Fruit fly (Drosophila melanogaster): ENCODE results near the gene Frq2.

The Frq2 gene

DNA sequence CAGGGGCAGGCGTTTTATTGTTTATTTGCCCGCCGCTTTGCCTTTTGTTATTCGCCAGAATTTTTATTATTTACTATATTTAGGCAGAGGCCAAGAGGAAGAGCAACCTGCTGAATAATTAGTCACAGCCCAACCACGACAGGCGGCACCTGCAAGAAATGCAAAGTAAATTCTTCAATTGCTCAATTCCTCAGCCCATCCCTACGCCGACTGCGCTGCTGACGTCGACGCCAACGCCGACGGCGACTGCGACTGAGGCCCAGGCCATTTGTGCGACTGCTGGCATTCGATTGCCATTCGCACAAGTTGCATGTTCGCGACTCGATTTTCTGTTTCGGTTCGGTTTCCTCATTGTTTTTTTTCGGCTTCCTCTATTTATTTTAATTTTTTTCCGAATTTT is at the start of gene Frq2:
Gene Frq2 (plus strand): TSS at position 301 of the 400 bp plus-strand sequence.
- TF ChIP-seq noc (tag; optimal IDR thresholded peaks at IDR 0.05), result no peak

DNA sequence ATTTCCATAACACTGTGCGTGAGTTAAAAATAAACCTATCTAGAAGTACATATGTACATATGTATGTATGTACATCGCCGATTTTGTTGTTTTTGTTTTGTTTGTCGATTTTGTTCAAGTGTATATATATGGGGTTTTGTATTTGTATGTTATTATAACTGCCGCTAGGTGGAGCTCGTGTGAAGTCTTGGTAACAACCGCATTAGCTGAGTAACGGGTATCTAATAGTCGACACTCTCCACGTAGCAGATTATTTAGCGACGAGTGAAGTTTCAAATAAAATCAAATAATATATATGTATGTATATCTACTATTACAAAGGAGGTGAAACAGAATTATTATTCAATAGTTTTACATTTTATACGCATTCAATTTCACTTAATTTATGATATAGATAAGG is 48.1 kb upstream of the Frq2 start:
- TF ChIP-seq noc (tag; optimal IDR thresholded peaks at IDR 0.05), result no peak

DNA sequence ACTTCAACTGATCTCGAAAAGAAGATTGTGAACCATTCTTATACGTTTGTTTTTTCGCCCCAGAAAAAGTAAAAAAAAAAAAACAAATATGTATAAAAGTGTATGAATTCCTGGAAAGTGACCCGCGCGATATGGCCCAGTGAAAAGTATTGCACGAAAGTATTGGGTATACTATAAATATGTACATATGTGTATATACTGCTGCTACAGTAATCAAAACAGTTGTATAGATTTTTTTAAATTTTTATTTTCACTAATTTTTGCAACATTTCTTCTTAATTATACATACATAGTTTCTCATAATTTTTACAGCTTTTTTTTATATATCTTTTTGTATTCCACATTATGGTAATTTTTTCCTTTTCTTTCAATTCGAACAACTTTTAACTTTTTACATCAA is 47.2 kb upstream of the Frq2 start, which contains the start of gene CG43133:
Gene CG43133 (minus strand): TSS at position 11 of the 400 bp plus-strand sequence.
- no peak for TF ChIP-seq noc (tag; optimal IDR thresholded peaks at IDR 0.05)

DNA sequence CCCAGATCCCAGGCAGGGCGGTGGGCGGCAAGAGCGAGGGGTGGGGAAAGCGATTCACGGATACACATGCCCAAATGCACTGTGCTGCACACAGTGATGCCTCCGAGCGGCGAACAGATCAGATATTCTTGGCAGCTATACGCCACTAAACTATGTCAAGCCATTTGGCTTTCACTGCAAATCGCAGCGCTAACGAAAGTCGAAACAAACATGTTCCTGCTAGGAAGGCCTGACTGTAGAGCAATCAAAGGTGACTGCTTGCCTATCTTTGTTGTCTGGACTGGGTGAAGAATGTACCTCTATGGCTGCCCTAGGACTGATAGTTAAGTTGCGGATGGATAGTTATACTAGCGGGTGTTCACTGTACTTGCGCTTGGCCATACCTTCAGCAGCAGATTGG is 41.4 kb upstream of the Frq2 start:
- TF ChIP-seq noc (tag; optimal IDR thresholded peaks at IDR 0.05), result no peak

DNA sequence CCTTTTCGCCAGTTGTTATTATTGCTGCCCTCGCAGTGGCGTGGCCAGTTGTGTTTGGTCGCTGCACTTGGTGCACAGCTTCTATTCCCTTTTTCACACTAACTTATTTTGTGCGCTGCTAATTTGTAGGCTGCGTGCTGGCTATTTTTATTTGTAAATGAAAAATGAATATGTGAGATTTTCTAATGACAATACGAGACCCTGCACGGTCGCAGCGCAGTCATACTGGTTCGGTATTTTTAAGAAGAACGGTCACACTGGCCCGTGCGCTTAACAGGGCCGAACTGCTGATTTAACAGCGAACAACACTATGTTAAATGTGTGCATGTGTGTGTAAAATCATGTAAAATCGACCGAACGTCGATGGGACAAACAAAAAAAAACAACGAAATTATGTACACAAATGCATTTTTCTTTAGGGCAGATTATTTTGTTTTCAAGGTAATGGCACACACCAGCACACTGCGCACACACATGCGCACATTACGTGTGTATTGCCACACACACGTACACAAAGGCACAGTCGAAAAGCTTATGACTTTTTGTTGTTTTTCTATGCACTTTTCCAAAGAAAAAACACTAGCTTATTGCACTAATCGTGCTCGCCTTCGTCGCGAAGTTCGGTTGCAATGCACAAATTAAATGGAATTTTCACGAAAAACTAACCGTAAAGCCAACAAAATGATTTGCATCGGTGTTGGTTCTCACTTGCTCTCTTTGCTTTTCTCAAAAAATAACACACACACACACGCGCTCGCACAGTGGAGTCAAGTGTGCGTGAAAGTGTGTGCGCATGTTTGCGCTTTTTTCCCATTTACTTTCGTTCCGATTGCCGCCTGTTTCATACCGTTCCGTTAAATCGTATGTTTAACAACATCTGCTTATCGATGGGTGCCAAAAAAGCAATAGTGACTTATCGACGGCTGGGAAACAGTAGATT is 40.2 kb upstream of the Frq2 start, which contains the start of gene ari-1:
Gene ari-1 (minus strand): TSS at position 875 of the 940 bp plus-strand sequence.
- TF ChIP-seq noc (tag; optimal IDR thresholded peaks at IDR 0.05), result no peak

DNA sequence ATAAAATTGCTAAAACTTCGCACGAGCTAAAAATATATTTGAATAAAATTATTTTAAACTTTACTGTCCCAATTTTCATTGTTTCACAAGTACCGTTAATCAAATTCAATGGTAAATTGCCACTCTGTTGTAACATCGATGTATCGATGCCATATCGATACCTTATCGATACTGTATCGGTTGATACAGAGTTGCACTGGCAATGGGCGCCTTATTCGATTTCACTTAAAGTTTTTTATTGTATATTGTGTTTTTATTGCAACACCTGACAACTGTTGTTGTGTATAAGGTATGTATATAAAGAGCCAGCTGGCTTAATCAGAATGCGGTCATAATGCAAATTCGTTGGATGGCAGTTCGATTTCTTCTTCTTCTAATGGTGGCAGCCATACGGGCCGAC is 39.1 kb upstream of the Frq2 start, which contains the start of gene CG43229:
Gene CG43229 (plus strand): TSS at position 246 of the 400 bp plus-strand sequence.
- TF ChIP-seq noc (tag; optimal IDR thresholded peaks at IDR 0.05), result no peak

DNA sequence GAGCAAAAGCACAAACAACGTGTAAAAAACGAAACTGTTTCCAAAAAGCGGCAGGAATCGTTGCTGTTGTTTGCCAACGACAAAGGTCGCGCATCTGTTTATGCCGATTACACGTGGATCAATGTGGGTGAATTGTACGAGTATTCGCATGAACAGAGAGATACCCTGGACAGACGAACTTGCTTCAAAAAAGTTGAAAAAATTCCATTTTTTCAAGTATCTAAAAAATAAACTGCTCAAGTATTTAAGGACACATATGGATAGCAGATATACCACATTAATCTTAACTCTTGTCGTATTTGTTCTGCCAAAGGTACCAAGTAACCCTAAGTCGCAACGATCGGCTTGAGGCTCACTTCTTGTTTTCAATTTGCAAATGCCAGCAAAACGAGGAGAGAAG is 37.5 kb upstream of the Frq2 start:
- no peak for TF ChIP-seq noc (tag; optimal IDR thresholded peaks at IDR 0.05)

DNA sequence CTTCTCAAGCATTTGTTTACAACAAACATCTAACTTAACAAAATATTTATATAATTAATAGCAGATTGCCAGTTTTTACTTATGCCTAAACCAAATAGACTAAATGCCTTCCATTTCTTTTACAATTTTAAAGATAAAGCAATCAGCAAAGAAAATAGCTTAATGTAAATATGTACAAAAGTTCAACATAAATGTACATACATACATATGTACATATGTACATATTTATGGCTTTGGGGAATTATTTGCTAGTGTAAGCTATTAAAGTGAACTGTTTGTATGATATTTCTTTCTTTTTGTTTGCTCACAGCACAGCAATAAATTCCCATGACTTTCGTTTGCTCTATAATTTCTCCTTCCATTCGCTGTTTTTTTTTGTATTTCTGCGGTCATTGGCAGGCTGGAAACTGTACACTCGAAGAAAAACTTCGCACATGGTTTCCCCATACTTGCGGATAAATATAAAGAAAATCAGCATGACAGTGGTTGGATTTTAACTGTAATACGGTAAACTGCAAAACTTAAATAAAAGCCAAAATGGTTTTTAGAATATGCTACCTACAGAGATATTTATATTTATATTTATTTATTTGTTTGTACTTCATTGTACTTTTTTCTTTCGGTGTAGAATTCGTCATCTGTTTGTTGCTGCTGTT is 36.4 kb upstream of the Frq2 start:
- no peak for TF ChIP-seq noc (tag; optimal IDR thresholded peaks at IDR 0.05)

DNA sequence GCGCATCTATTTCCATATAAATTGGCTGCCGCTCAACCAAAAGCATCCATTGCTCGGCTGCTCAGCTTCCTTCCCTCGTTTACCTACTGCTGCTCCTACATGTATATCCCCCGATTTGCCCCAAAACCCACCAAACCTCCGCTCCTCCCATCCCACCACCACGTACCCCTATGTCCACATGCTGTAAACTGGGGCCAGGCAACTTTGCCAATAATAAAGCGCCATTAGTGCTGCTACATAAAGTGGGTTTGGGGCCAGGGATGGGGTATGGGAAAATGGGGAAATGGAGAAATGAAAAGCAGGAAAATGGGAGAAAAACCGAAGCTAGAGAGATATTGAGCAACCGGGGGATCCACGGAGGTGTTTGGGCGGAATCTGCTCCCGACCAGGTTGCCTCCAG is 28.1 kb upstream of the Frq2 start:
- TF ChIP-seq noc (tag; optimal IDR thresholded peaks at IDR 0.05), result no peak

DNA sequence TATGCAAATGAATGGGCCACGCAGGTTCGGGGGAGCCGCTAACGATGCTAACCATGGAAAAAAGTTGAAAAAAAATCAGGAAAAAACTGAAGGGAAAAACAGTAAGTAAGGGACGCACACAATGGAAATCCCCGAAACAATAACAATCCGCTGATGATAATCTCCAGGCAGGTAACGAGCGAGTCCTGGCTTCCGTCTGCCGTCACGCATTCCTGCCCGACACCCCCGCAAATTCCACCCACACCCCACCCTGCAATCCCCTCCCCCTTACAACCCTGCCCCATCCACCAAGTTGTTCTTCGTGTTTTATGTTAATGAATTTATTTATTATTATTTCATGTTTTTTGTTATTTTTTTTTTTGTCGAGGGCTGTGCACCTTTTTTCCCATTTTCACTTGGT is 26.1 kb upstream of the Frq2 start:
- no peak for TF ChIP-seq noc (tag; optimal IDR thresholded peaks at IDR 0.05)

DNA sequence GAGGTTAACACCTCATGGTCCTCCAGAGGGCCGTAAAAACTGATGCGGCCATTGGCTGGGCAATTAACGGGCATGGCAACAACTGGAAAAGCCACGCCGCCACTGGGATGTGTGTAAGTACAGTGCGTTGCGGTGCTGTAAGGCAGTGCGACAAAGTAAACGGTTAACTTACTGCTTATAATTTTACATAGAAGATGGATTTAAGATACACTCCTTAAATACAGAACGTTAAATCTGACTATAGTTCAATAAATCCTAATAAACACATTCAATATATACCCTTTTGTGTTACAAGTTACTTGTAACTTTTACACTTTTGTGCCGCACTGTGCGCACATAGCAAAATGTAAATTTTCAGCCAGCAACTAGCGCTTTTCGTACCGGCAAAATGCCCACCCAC is 24.4 kb upstream of the Frq2 start:
- TF ChIP-seq noc (tag; optimal IDR thresholded peaks at IDR 0.05), result no peak

DNA sequence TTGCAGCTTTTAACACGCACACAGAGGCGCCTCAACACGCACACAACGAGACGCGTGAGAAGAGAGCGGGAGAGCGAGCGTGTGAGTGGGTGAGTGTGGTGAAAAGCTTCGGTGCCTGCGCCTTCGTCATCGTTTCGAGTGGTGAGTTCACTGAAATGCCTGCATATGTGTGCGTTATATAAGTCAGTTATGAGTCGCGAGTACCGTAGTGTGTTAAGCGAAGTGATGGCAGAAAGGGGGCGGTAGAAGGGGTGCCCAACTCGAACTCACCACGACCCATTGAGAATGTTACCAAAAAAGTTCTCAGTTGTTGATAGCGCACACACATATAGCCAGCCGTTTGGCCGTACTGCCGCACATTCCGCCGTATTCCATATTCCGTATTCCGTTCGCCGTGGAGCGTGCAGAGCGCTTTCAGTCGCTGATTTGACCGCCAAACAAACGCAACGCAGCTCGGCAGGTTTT is 22.4 kb upstream of the Frq2 start, which contains the start of gene Frq1:
Gene Frq1 (plus strand): TSS at position 415 of the 465 bp plus-strand sequence.
- TF ChIP-seq noc (tag; optimal IDR thresholded peaks at IDR 0.05), result no peak

DNA sequence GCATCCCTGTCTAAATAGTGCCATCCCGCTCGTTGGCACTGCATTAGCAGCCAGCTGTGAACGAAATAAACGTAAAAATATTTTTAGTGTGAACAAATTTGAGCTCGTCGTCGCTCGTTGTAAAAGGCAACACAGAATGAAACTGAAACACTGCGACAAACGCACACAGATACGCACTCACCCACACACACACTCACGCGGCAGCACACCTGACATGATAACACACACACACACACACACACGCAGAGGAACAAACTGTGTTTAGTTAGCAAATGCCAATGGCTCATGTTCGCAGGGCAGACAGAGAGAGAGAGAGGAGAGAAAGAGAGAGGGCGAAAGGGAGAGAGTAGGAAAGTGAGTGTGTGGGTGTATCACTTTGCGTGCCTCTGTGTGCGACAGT is 18.4 kb upstream of the Frq2 start:
- TF ChIP-seq noc (tag; optimal IDR thresholded peaks at IDR 0.05), result no peak

DNA sequence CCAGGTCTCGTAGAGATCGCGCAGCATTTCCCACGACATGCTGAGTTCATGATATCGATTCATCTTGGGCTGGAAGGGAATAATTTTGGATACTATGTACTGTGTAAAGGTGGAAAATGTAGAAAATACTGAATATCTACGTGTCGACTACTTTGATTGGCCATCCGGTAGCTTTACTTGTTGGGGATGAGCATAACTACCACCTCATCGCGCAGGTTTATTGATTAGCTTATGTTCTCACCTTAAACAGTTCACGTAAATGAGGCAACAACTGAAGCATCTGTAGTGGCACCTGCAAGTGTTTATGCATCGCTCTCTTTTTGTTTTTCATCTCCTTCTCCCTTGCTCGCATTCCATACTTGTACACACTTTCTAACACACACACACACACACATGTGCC is 2.0 kb downstream of the Frq2 start, which contains the start of gene Andorra:
Gene Andorra (minus strand): TSS at position 101 of the 400 bp plus-strand sequence.
- no peak for TF ChIP-seq noc (tag; optimal IDR thresholded peaks at IDR 0.05)

DNA sequence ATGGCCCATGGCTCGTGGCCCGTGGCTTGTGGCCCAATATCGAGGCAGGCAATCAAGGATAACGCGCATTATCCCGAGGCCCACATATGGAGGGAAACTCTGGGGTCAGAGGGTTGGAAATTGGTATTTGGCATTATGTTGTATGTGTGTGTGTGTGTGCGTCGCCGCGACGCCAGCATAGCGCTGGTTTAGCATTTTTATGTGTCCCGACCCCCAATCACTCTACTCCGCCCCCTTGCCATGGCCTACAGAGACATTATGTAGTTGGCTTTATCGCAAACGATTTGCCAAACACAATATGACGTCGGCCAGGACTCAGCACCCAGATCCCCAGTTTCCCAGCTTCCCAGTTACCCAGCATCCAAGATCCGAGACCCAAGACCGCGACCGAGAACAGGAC is 3.7 kb downstream of the Frq2 start:
- no peak for TF ChIP-seq noc (tag; optimal IDR thresholded peaks at IDR 0.05)

DNA sequence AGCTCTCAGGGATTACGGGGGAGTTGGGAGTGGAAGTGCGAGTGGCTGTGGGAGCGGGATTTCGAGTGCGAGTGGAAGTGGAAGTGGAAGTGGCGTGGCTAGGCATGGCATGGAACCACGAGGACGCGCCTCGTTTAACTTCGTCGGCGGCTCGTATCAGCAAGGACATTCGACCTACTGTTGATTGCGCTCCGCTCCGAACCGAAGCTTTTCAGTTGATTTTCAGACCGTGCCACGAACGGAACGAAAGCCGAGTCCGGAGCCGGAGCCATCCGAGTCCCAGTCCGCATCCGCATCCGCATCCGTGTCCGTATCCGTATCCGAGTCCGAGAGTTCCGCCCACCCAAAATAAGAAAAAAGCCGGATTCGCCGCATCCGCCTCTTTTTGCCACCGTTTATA is 8.5 kb downstream of the Frq2 start:
- TF ChIP-seq noc (tag; optimal IDR thresholded peaks at IDR 0.05), result no peak

DNA sequence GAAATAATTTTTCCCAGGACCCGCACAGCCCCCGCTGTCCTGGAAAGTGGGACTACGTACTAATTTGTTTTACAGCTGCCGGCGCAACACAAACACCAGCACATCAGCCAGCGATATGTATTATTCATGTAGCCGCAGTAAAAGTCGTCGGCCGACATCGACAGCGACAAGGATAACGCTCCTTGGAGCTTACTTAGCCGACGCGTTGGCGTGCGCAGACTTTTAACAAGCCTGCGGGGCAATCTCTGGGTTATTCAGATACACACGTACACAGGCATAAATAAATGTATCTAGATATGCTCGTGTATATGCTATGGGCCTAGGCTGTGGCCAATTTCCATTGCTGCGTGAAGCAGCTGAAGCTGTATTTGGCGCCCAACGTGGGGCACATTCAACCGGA is 20.2 kb downstream of the Frq2 start:
- no peak for TF ChIP-seq noc (tag; optimal IDR thresholded peaks at IDR 0.05)

Data from whole organism, larva.